Worm (Caenorhabditis elegans) whole organism, L4/young adult: Measurements from ENCODE around the gene dph-3.

Source experiments
- W03F9.2 ChIP-seq: fragments of 150-350 bp; optimal IDR thresholded peaks from 2 replicates; lab custom pipeline; 2014; ENCODE audit warnings: missing biosample characterization, missing genetic modification characterization
- dao-5 ChIP-seq: sonication (generic microtip); optimal IDR thresholded peaks from 2 replicates; lab custom pipeline; 2016; ENCODE audit warnings: missing genotype, missing genetic modification characterization, moderate library complexity, missing compliant biosample characterization
- him-1 ChIP-seq: sonication (generic microtip); optimal IDR thresholded peaks from 2 replicates; lab custom pipeline; 2016; ENCODE audit warnings: missing genotype, missing genetic modification reagents, missing genetic modification characterization, missing compliant biosample characterization

- TF ChIP-seq him-1 (tag; lab: Kevin White, UChicago) (no peak), W03F9.2 (tag; lab: Kevin White, UChicago) (no peak), dao-5 (tag; lab: Kevin White, UChicago) (no peak)
These were observed 10.4 kb upstream of the dph-3 start for ce11 chrIV:9696513-9696912.
